Fruit fly (Drosophila melanogaster) whole organism, embryonic: ENCODE results near the gene CG34307.

Experiments
- Antp ChIP-seq: fragments of 200-800 bp; sonication (Bioruptor generic); optimal IDR thresholded peaks from 3 replicates; lab custom pipeline; 2016; ENCODE audit warnings: missing biosample characterization, missing genetic modification characterization
- Bgb ChIP-seq: fragments of 200-800 bp; sonication (Bioruptor generic); IDR thresholded peaks from 2 replicates; pipeline ENCODE4 v1.3.6; 2022; ENCODE audit warnings: missing biosample characterization, missing genetic modification characterization; ENCODE audit not compliant: partially characterized antibody
- CG10321 ChIP-seq: fragments of 200-800 bp; sonication (Bioruptor generic); IDR thresholded peaks from 2 replicates; pipeline ENCODE4 v1.3.6; 2022; ENCODE audit warnings: missing biosample characterization, missing genetic modification characterization
- CG10565 ChIP-seq: fragments of 200-800 bp; sonication (Bioruptor generic); optimal IDR thresholded peaks from 3 replicates; lab custom pipeline; 2016; ENCODE audit warnings: missing biosample characterization, mild to moderate bottlenecking, missing genetic modification characterization
- CG11085 ChIP-seq: fragments of 200-800 bp; sonication (Bioruptor generic); IDR thresholded peaks from 2 replicates; pipeline ENCODE4 v1.3.6; 2022; ENCODE audit warnings: missing biosample characterization, missing genetic modification characterization
- CG11695 ChIP-seq: fragments of 200-800 bp; sonication (Bioruptor generic); IDR thresholded peaks from 3 replicates; pipeline ENCODE4 v1.3.6; 2022; ENCODE audit warnings: missing biosample characterization, missing genetic modification characterization
- CG12769 ChIP-seq: fragments of 200-800 bp; sonication (Bioruptor generic); optimal IDR thresholded peaks from 2 replicates; lab custom pipeline; 2019; ENCODE audit warnings: missing biosample characterization, mild to moderate bottlenecking, missing genetic modification characterization, moderate library complexity
- CG14860 ChIP-seq: fragments of 200-800 bp; sonication (Bioruptor generic); IDR thresholded peaks from 3 replicates; pipeline ENCODE4 v1.3.6; 2022; ENCODE audit warnings: missing biosample characterization, missing genetic modification characterization; ENCODE audit not compliant: partially characterized antibody
- CG1602 ChIP-seq: fragments of 200-800 bp; sonication (Bioruptor generic); optimal IDR thresholded peaks from 3 replicates; lab custom pipeline; 2016; ENCODE audit warnings: missing biosample characterization, missing genetic modification characterization
- CG1603 ChIP-seq: fragments of 200-800 bp; sonication (Bioruptor generic); optimal IDR thresholded peaks from 2 replicates; lab custom pipeline; 2019; ENCODE audit warnings: missing biosample characterization, mild to moderate bottlenecking, missing genetic modification characterization, moderate library complexity
- CG17802 ChIP-seq: fragments of 200-800 bp; sonication (Bioruptor generic); optimal IDR thresholded peaks from 2 replicates; lab custom pipeline; 2018; ENCODE audit warnings: missing biosample characterization, mild to moderate bottlenecking, missing genetic modification characterization, moderate library complexity
- CG1832 ChIP-seq: fragments of 200-800 bp; sonication (Bioruptor generic); optimal IDR thresholded peaks from 2 replicates; lab custom pipeline; 2017; ENCODE audit warnings: missing biosample characterization, mild to moderate bottlenecking, missing genetic modification characterization, inconsistent platforms
- CG2199 ChIP-seq: fragments of 200-800 bp; sonication (Bioruptor generic); IDR thresholded peaks from 3 replicates; pipeline ENCODE4 v1.3.6; 2022; ENCODE audit warnings: missing biosample characterization, missing genetic modification characterization
- CG42726 ChIP-seq: fragments of 200-800 bp; sonication (Bioruptor generic); IDR thresholded peaks from 2 replicates; pipeline ENCODE4 v1.3.6; 2022; ENCODE audit warnings: missing biosample characterization, missing genetic modification characterization; ENCODE audit not compliant: partially characterized antibody
- CG4617 ChIP-seq: fragments of 200-800 bp; sonication (Bioruptor generic); optimal IDR thresholded peaks from 3 replicates; lab custom pipeline; 2016; ENCODE audit warnings: missing biosample characterization, missing genetic modification characterization, borderline replicate concordance
- CG5245 ChIP-seq: fragments of 200-800 bp; sonication (Bioruptor generic); optimal IDR thresholded peaks from 3 replicates; lab custom pipeline; 2016; ENCODE audit warnings: missing biosample characterization, missing genetic modification characterization
- CG6175 ChIP-seq: fragments of 200-800 bp; sonication (Bioruptor generic); IDR thresholded peaks from 3 replicates; pipeline ENCODE4 v1.3.6; 2022; ENCODE audit warnings: missing biosample characterization, missing genetic modification characterization
- CG6272 ChIP-seq: fragments of 200-800 bp; sonication (Bioruptor generic); IDR thresholded peaks from 2 replicates; pipeline ENCODE4 v1.3.6; 2022; ENCODE audit warnings: missing biosample characterization, missing genetic modification characterization
- CG8089 ChIP-seq: fragments of 200-800 bp; sonication (Bioruptor generic); optimal IDR thresholded peaks from 3 replicates; lab custom pipeline; 2016; ENCODE audit warnings: missing biosample characterization, missing genetic modification characterization
- CG9609 ChIP-seq: fragments of 200-800 bp; sonication (Bioruptor generic); optimal IDR thresholded peaks from 3 replicates; lab custom pipeline; 2016; ENCODE audit warnings: missing biosample characterization, missing genetic modification characterization
- Dad ChIP-seq: fragments of 200-800 bp; sonication (Bioruptor generic); optimal IDR thresholded peaks from 3 replicates; lab custom pipeline; 2016; ENCODE audit warnings: missing biosample characterization, missing genetic modification characterization
- Dref ChIP-seq: fragments of 200-800 bp; sonication (Bioruptor generic); IDR thresholded peaks from 2 replicates; pipeline ENCODE4 v1.3.6; 2022; ENCODE audit warnings: missing biosample characterization, missing genetic modification characterization
- Ets97D ChIP-seq: fragments of 200-800 bp; sonication (Bioruptor generic); optimal IDR thresholded peaks from 3 replicates; lab custom pipeline; 2016; ENCODE audit warnings: missing biosample characterization, missing genetic modification characterization
- H2.0 ChIP-seq: fragments of 200-800 bp; sonication (Bioruptor generic); IDR thresholded peaks from 2 replicates; pipeline ENCODE4 v1.3.6; 2022; ENCODE audit warnings: missing biosample characterization, missing genetic modification characterization
- Hey ChIP-seq: fragments of 200-800 bp; sonication (Bioruptor generic); optimal IDR thresholded peaks from 3 replicates; lab custom pipeline; 2018; ENCODE audit warnings: missing biosample characterization, mild to moderate bottlenecking, missing genetic modification characterization
- Hr39 ChIP-seq: fragments of >200 bp; optimal IDR thresholded peaks from 2 replicates; lab custom pipeline; 2017
- MESR4 ChIP-seq: fragments of 200-800 bp; sonication (Bioruptor generic); optimal IDR thresholded peaks from 2 replicates; lab custom pipeline; 2018; ENCODE audit warnings: missing biosample characterization, mild to moderate bottlenecking, missing genetic modification characterization, moderate library complexity
- NK7.1 ChIP-seq: fragments of 200-800 bp; sonication (Bioruptor generic); optimal IDR thresholded peaks from 3 replicates; lab custom pipeline; 2016; ENCODE audit warnings: missing biosample characterization, missing genetic modification characterization
- NfI ChIP-seq: fragments of 200-800 bp; sonication (Bioruptor generic); optimal IDR thresholded peaks from 3 replicates; lab custom pipeline; 2018; ENCODE audit warnings: missing biosample characterization, mild to moderate bottlenecking, missing genetic modification characterization, moderate library complexity
- Optix ChIP-seq: fragments of 200-800 bp; sonication (Bioruptor generic); IDR thresholded peaks from 3 replicates; pipeline ENCODE4 v1.3.6; 2022; ENCODE audit warnings: missing biosample characterization, missing genetic modification characterization
- Sox100B ChIP-seq: fragments of 200-800 bp; sonication (Bioruptor generic); optimal IDR thresholded peaks from 3 replicates; lab custom pipeline; 2018; ENCODE audit warnings: missing biosample characterization, mild to moderate bottlenecking, missing genetic modification characterization
- Ssrp ChIP-seq: fragments of 200-800 bp; sonication (Bioruptor generic); optimal IDR thresholded peaks from 2 replicates; lab custom pipeline; 2018; ENCODE audit warnings: missing biosample characterization, mild to moderate bottlenecking, missing genetic modification characterization, moderate library complexity
- YL-1 ChIP-seq: fragments of 200-800 bp; sonication (Bioruptor generic); optimal IDR thresholded peaks from 3 replicates; lab custom pipeline; 2017; ENCODE audit warnings: missing biosample characterization, mild to moderate bottlenecking, missing genetic modification characterization
- ac ChIP-seq: fragments of 200-800 bp; sonication (Bioruptor generic); optimal IDR thresholded peaks from 3 replicates; lab custom pipeline; 2017; ENCODE audit warnings: missing biosample characterization, mild to moderate bottlenecking, missing genetic modification characterization
- az2 ChIP-seq: fragments of 200-800 bp; sonication (Bioruptor generic); optimal IDR thresholded peaks from 3 replicates; lab custom pipeline; 2016; ENCODE audit warnings: missing biosample characterization, missing genetic modification characterization
- chinmo ChIP-seq: fragments of 200-800 bp; sonication (Bioruptor generic); IDR thresholded peaks from 4 replicates; pipeline ENCODE4 v1.3.6; 2022; ENCODE audit warnings: missing biosample characterization, missing genetic modification characterization; ENCODE audit not compliant: partially characterized antibody
- croc ChIP-seq: fragments of 200-800 bp; sonication (Bioruptor generic); conservative IDR thresholded peaks from 3 replicates; pipeline ENCODE4 v1.3.6; 2022; ENCODE audit warnings: missing biosample characterization, missing genetic modification characterization
- dimm ChIP-seq: fragments of 200-800 bp; sonication (Bioruptor generic); IDR thresholded peaks from 2 replicates; pipeline ENCODE4 v1.3.6; 2022; ENCODE audit warnings: missing biosample characterization, missing genetic modification characterization
- jumu ChIP-seq: fragments of 200-800 bp; sonication (Bioruptor generic); optimal IDR thresholded peaks from 3 replicates; lab custom pipeline; 2016; ENCODE audit warnings: missing biosample characterization, missing genetic modification characterization
- nmo ChIP-seq: fragments of 200-800 bp; sonication (Bioruptor generic); optimal IDR thresholded peaks from 2 replicates; lab custom pipeline; 2018; ENCODE audit warnings: missing biosample characterization, mild to moderate bottlenecking, missing genetic modification characterization, moderate library complexity
- phol ChIP-seq: fragments of 200-800 bp; sonication (Bioruptor generic); optimal IDR thresholded peaks from 3 replicates; lab custom pipeline; 2018; ENCODE audit warnings: missing biosample characterization, mild to moderate bottlenecking, missing genetic modification characterization, moderate library complexity
- pzg ChIP-seq: fragments of 200-800 bp; sonication (Bioruptor generic); optimal IDR thresholded peaks from 3 replicates; lab custom pipeline; 2018; ENCODE audit warnings: missing biosample characterization, mild to moderate bottlenecking, missing genetic modification characterization, moderate library complexity
- run ChIP-seq: fragments of 200-800 bp; sonication (Bioruptor generic); optimal IDR thresholded peaks from 3 replicates; lab custom pipeline; 2018; ENCODE audit warnings: missing biosample characterization, mild to moderate bottlenecking, missing genetic modification characterization
- sens-2 ChIP-seq: fragments of 200-800 bp; sonication (Bioruptor generic); IDR thresholded peaks from 2 replicates; pipeline ENCODE4 v1.3.6; 2022; ENCODE audit warnings: missing biosample characterization, missing genetic modification characterization
- sr ChIP-seq: fragments of 200-800 bp; sonication (Bioruptor generic); IDR thresholded peaks from 3 replicates; pipeline ENCODE4 v1.3.6; 2022; ENCODE audit warnings: missing biosample characterization, missing genetic modification characterization
- stc ChIP-seq: fragments of 200-800 bp; sonication (Bioruptor generic); IDR thresholded peaks from 2 replicates; pipeline ENCODE4 v1.3.6; 2022; ENCODE audit warnings: missing biosample characterization, missing genetic modification characterization
- trh ChIP-seq: fragments of 200-800 bp; sonication (Bioruptor generic); optimal IDR thresholded peaks from 2 replicates; lab custom pipeline; 2016; ENCODE audit warnings: missing biosample characterization, missing genetic modification characterization
- ttk ChIP-seq: fragments of 200-800 bp; sonication (Bioruptor generic); IDR thresholded peaks from 2 replicates; pipeline ENCODE4 v2.1.2; 2022; ENCODE audit warnings: missing biosample characterization, missing genetic modification characterization
- zfh2 ChIP-seq: fragments of 200-800 bp; sonication (Bioruptor generic); optimal IDR thresholded peaks from 2 replicates; lab custom pipeline; 2016; ENCODE audit warnings: missing biosample characterization, missing genetic modification characterization

CG34307 gene

dm6 chr3R:11850917-11851897 lies 46.2 kb upstream of the CG34307 start (continued):
- TF ChIP-seq CG6272 (GFP tag; lab: Robert Waterston, UW) (no peak), dimm (GFP tag; lab: Robert Waterston, UW) (no peak), H2.0 (no peak), Ets97D (GFP tag; lab: Kevin White, UChicago) (no peak), CG11695 (GFP tag; lab: Robert Waterston, UW) (peak; percentile 41; the same call in 1 of the 3 replicates), CG11085 (GFP tag; lab: Robert Waterston, UW) (no peak), YL-1 (GFP tag; lab: Kevin White, UChicago) (peak; percentile 28), chinmo (GFP tag; lab: Robert Waterston, UW) (no peak), sens-2 (GFP tag; lab: Robert Waterston, UW) (peak; percentile 51; the same call in 1 of the 2 replicates), CG42726 (no peak), trh (GFP tag; lab: Kevin White, UChicago) (peak; percentile 4), Dref (GFP tag; lab: Robert Waterston, UW) (no peak), CG8089 (GFP tag; lab: Kevin White, UChicago) (peak; percentile 81), CG1602 (peak; percentile 77), nmo (GFP tag; lab: Kevin White, UChicago) (peak; percentile 95), sr (GFP tag; lab: Robert Waterston, UW) (peak; percentile 96), run (tag; lab: Kevin White, UChicago) (peak; percentile 50), Ssrp (tag; lab: Kevin White, UChicago) (peak; percentile 91), CG2199 (no peak), Antp (GFP tag; lab: Kevin White, UChicago) (peak; percentile 60), CG14860 (GFP tag; lab: Robert Waterston, UW) (no peak), CG1832 (GFP tag; lab: Kevin White, UChicago) (no peak), CG17802 (tag; lab: Kevin White, UChicago) (peak; percentile 59), az2 (peak; percentile 88), Sox100B (peak; percentile 91), CG9609 (GFP tag; lab: Kevin White, UChicago) (peak; percentile 62), Bgb (GFP tag; lab: Robert Waterston, UW) (no peak), NK7.1 (GFP tag; lab: Kevin White, UChicago) (peak; percentile 42), Hey (tag; lab: Kevin White, UChicago) (no peak), ac (GFP tag; lab: Kevin White, UChicago) (no peak), Optix (0 out of 3 replicates have a peak, but pooled peaks have one; percentile 33), MESR4 (GFP tag; lab: Kevin White, UChicago) (no peak), CG6175 (GFP tag; lab: Robert Waterston, UW) (no peak), phol (tag; lab: Kevin White, UChicago) (peak; percentile 94), NfI (peak; percentile 56), Hr39 (no peak), CG12769 (tag; lab: Kevin White, UChicago) (no peak), CG5245 (GFP tag; lab: Kevin White, UChicago) (peak; percentile 77), jumu (GFP tag; lab: Kevin White, UChicago) (peak; percentile 76), ttk (peak; percentile 51; the same call in 1 of the 2 replicates), pzg (GFP tag; lab: Kevin White, UChicago) (no peak), zfh2 (GFP tag; lab: Kevin White, UChicago) (no peak), CG1603 (peak; percentile 81), CG4617 (peak; percentile 35), Dad (GFP tag; lab: Kevin White, UChicago) (peak; percentile 29), stc (GFP tag; lab: Robert Waterston, UW) (peak; percentile 20; the same call in 1 of the 2 replicates), croc (GFP tag; lab: Robert Waterston, UW) (peak; percentile 88), CG10565 (GFP tag; lab: Kevin White, UChicago) (no peak), CG10321 (GFP tag; lab: Robert Waterston, UW) (no peak)
